Worm (Caenorhabditis elegans): ENCODE measurements around the gene F52H3.11.
"Not testable (repeated sequence)": the region's sequence is repeated elsewhere in the genome, so short reads cannot be mapped to it uniquely, and the experiment has no call there.

F52H3.11 gene

ce11 chrII:10033163-10033871, 11.6 kb downstream of the F52H3.11 start, which contains the start of gene mtcu-2:
Gene mtcu-2 (minus strand): TSS chrII:10033213.
- TF ChIP-seq unc-62 (GFP tag; optimal IDR thresholded peaks at IDR 0.05): not testable (repeated sequence)

- no peak for TF ChIP-seq unc-62 (GFP tag; optimal IDR thresholded peaks at IDR 0.05)
Observed at ce11 chrII:10029890-10030289, 15.1 kb downstream of the F52H3.11 start, which contains the start of gene ttc-36. Gene ttc-36 (plus strand): TSS chrII:10030190.

DNA sequence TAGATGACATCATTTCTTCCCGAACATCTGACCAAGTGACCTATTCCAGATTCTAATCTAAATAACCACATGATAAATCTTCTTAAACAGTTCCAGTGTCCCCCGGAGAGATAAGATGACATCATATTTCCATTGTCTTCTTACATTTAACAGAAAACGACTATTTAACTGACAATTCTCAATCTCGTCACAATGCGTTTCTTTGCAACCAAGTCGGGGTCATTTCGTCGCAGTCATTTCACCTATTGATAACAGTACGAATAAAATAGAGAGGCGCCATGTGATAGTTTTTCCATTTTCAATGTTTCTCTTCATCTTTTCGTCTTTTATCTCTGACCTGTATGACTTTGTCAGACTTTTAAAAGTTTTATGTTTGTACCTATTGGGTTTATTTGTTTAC, 15.9 kb downstream of the F52H3.11 start:
- no peak for TF ChIP-seq unc-62 (GFP tag; optimal IDR thresholded peaks at IDR 0.05)

- no peak for TF ChIP-seq unc-62 (GFP tag; optimal IDR thresholded peaks at IDR 0.05)
Observed at ce11 chrII:10028195-10028594, 16.8 kb downstream of the F52H3.11 start, which contains the start of gene F52H3.6. Gene F52H3.6 (minus strand): TSS chrII:10028422.

- TF ChIP-seq unc-62 (GFP tag; optimal IDR thresholded peaks at IDR 0.05): no peak
Observed at ce11 chrII:10025059-10025458, 19.9 kb downstream of the F52H3.11 start.

DNA sequence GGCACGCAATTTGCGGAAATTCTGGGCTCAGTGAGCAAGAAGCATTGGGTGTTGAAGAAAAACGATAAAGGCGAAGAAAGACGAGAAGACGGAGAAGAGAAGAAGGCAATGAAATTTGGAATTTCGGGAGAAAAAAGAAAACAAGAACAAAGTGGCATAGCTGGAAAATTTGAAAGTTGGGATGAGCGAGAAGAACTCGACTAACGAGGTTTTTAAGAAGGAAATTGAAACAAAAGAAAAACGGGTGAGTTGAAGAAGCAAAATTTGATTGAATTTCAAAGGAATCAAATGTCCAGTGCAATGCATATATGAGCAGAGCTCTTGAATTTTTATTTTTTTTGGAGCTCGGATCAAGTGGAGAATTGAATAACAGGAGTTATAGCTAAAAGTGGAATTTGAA, 23.2 kb downstream of the F52H3.11 start:
- no peak for TF ChIP-seq unc-62 (GFP tag; optimal IDR thresholded peaks at IDR 0.05)

ce11 chrII:10019669-10020068, 25.3 kb downstream of the F52H3.11 start:
- TF ChIP-seq unc-62 (GFP tag; optimal IDR thresholded peaks at IDR 0.05): no peak

- TF ChIP-seq unc-62 (GFP tag; optimal IDR thresholded peaks at IDR 0.05): no peak
Observed at ce11 chrII:10017528-10017927, 27.4 kb downstream of the F52H3.11 start.

- no peak for TF ChIP-seq unc-62 (GFP tag; optimal IDR thresholded peaks at IDR 0.05)
Observed at ce11 chrII:10016013-10016412, 28.9 kb downstream of the F52H3.11 start, which contains the start of gene lec-2. Gene lec-2 (minus strand): TSS chrII:10016183.

DNA sequence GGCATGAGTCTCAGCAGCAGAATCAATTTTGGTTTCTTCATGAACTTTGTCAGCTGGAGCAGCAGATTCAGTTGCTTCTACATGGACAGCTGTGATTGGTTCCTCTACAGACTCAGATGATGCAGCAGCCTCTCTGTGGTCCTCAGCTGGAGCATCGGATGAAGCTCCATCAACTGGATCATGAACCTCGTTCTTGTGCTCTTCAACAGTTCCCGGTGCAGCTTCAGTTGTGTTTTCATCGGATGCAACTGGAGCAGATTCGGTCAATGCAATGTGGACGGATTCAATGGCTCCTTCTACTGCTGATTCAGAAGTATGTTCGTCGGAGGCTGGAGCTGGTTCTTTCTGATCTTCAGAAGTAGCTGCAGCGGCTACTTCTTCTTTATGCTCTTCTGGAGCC, 30.6 kb downstream of the F52H3.11 start:
- TF ChIP-seq unc-62 (GFP tag; optimal IDR thresholded peaks at IDR 0.05): no peak

DNA sequence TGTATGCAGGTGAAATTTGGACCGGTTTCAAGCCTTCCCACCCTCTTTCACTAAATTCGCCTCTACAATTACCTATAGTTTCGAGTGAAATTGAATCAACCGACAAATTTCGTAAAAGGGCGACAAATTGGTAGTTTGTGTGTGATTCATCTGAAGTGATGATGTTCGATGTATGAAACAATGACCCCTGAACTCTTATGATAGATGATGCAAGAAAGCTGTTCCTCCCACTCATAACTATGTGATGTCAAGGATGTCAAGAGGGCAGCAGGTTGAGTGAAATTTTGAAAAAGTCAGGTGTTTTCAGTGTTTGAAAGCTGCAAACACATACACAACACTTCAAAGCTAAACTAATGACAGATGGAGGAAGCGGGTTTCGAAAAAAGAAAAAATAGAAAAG, 32.5 kb downstream of the F52H3.11 start:
- TF ChIP-seq unc-62 (GFP tag; optimal IDR thresholded peaks at IDR 0.05): no peak

DNA sequence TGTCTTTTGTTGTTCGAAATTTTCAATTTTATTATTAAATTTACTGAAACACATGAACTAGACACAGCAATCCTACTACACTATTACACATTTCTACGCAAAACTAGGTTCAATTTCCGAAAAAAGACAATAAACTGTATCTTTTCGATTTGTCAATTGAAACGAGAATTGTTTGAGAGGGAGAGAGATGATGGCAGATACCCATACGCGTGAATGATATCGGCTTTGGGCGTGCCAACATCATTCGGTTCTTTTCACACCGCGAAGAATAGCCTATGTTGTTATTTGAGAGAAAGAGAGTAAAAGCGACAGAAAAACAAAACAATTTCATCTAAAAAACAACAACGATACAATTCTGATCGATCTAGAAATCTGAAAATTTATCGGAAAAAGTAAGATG, 33.2 kb downstream of the F52H3.11 start:
- TF ChIP-seq unc-62 (GFP tag; optimal IDR thresholded peaks at IDR 0.05): no peak

DNA sequence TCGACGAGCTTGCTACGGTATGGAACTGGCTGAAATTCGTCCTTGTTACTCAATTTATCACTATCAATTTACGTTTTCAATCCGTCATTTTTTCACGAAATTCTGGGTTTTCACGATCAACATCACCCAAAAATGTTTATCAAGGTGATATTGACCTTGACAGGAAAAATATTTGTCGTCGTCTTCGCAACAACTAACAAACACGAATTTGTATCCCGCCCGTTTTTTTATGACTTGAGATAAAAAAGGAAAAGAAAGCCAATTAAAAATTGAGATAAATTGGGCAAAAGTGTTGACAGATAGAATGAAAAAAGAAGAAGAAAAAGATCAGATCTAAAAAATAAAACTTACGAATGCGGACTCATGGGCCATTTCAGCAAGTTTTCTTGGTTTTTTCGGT, 34.0 kb downstream of the F52H3.11 start:
- TF ChIP-seq unc-62 (GFP tag; optimal IDR thresholded peaks at IDR 0.05): no peak

DNA sequence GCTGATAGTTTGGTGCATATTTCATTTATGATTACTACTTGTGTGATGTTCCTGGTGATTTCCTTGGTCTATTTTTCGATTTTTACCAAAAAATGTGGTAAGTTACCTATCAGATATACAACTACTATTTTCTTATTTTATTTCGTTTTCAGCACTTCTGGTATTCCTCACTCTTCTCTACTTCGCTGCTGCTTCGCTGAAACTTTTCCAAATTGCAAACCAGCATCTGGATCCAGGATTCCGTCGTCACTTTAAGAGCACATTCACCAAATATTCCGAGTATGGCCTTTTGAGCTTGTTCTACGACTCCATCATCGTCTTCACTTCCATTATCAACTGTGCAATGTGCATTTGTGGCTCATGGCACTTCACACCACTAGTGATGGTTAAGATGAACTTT, 36.4 kb downstream of the F52H3.11 start:
- no peak for TF ChIP-seq unc-62 (GFP tag; optimal IDR thresholded peaks at IDR 0.05)

ce11 chrII:10007917-10008316, 37.0 kb downstream of the F52H3.11 start, which contains the start of gene ZK892.5:
Gene ZK892.5 (plus strand): TSS chrII:10008217.
- no peak for TF ChIP-seq unc-62 (GFP tag; optimal IDR thresholded peaks at IDR 0.05)

- TF ChIP-seq unc-62 (GFP tag; optimal IDR thresholded peaks at IDR 0.05): not testable (repeated sequence)
Observed at ce11 chrII:10006266-10006665, 38.7 kb downstream of the F52H3.11 start, which contains the start of gene ZK892.4. Gene ZK892.4 (plus strand): TSS chrII:10006566.

DNA sequence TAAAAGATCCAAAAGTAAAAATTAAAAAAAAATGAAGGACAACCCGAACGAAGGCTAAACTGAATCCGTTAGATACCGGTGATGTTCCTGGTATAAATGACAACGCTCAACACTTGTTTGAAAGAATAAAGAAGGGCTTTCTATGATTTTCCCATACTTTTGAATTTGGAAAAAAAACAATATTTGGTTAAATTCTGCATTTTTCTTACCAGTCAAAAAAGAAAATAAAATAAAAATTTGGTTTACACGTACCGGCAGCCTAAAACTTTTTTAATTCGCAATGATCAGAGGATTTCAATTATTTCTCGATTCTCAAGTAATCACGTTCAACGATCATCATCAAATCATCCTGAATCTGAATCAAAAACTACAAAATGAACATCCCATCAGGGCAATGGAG, 43.4 kb downstream of the F52H3.11 start, which contains the start of gene ZK892.3:
ZK892.3 (plus strand) TSS at position 301 of the 400 bp plus-strand sequence.
- no peak for TF ChIP-seq unc-62 (GFP tag; optimal IDR thresholded peaks at IDR 0.05)

Data from whole organism, dauer.